Worm (Caenorhabditis elegans): Measurements from ENCODE around the gene klo-2.

ce11 chrIII:2423638-2424037 is 22.4 kb upstream of the klo-2 start:
- TF ChIP-seq zag-1 (tag; optimal IDR thresholded peaks at IDR 0.05) (no peak), dmd-4 (tag; optimal IDR thresholded peaks at IDR 0.05) (no peak), skn-1 (tag; optimal IDR thresholded peaks at IDR 0.05) (no peak)

Data from whole organism, L2 larva.